Fruit fly (Drosophila melanogaster) whole organism, embryonic: ENCODE data around the gene CG7953.
A peak's percentile ranks its signal among the peaks of the same experiment; 100 is the strongest.

Experiments
- CG10654 ChIP-seq: fragments of 200-800 bp; sonication (Bioruptor generic); optimal IDR thresholded peaks from 2 replicates; lab custom pipeline; 2016; ENCODE audit warnings: missing biosample characterization, missing genetic modification characterization
- CG10959 ChIP-seq: fragments of 200-800 bp; sonication (Bioruptor generic); IDR thresholded peaks from 2 replicates; pipeline ENCODE4 v1.3.6; 2022; ENCODE audit warnings: missing biosample characterization, missing genetic modification characterization
- CG11247 ChIP-seq: fragments of 200-800 bp; sonication (Bioruptor generic); IDR thresholded peaks from 2 replicates; pipeline ENCODE4 v1.3.6; 2022; ENCODE audit warnings: missing biosample characterization, missing genetic modification characterization
- CG11398 ChIP-seq: fragments of 200-800 bp; sonication (Bioruptor generic); optimal IDR thresholded peaks from 2 replicates; lab custom pipeline; 2016; ENCODE audit warnings: missing biosample characterization, missing genetic modification characterization
- CG12236 ChIP-seq: fragments of 200-800 bp; sonication (Bioruptor generic); optimal IDR thresholded peaks from 2 replicates; lab custom pipeline; 2016; ENCODE audit warnings: missing biosample characterization, missing genetic modification characterization
- CG12659 ChIP-seq: fragments of 200-800 bp; sonication (Bioruptor generic); optimal IDR thresholded peaks from 3 replicates; lab custom pipeline; 2017; ENCODE audit warnings: mild to moderate bottlenecking, missing biosample characterization, missing genetic modification reagents, missing genetic modification characterization
- CG12942 ChIP-seq: fragments of 200-800 bp; sonication (Bioruptor generic); optimal IDR thresholded peaks from 3 replicates; lab custom pipeline; 2016; ENCODE audit warnings: missing biosample characterization, missing genetic modification characterization
- CG13287 ChIP-seq: fragments of 200-800 bp; sonication (Bioruptor generic); IDR thresholded peaks from 2 replicates; pipeline ENCODE4 v1.3.6; 2022; ENCODE audit warnings: missing biosample characterization, missing genetic modification characterization; ENCODE audit not compliant: partially characterized antibody
- CG14014 ChIP-seq: fragments of 200-800 bp; sonication (Bioruptor generic); IDR thresholded peaks from 2 replicates; pipeline ENCODE4 v1.3.6; 2022; ENCODE audit warnings: missing biosample characterization, missing genetic modification characterization
- CG17612 ChIP-seq: fragments of 200-800 bp; sonication (Bioruptor generic); IDR thresholded peaks from 2 replicates; pipeline ENCODE4 v1.3.6; 2022; ENCODE audit warnings: missing biosample characterization, missing genetic modification characterization
- CG32772 ChIP-seq: fragments of 200-800 bp; sonication (Bioruptor generic); IDR thresholded peaks from 2 replicates; pipeline ENCODE4 v1.3.6; 2022; ENCODE audit warnings: missing biosample characterization, missing genetic modification characterization
- CG43689 ChIP-seq: fragments of 200-800 bp; sonication (Bioruptor generic); IDR thresholded peaks from 2 replicates; pipeline ENCODE4 v1.3.6; 2022; ENCODE audit warnings: missing biosample characterization, missing genetic modification characterization
- CG5245 ChIP-seq: fragments of 200-800 bp; sonication (Bioruptor generic); optimal IDR thresholded peaks from 3 replicates; lab custom pipeline; 2016; ENCODE audit warnings: missing biosample characterization, missing genetic modification characterization
- CG6175 ChIP-seq: fragments of 200-800 bp; sonication (Bioruptor generic); IDR thresholded peaks from 3 replicates; pipeline ENCODE4 v1.3.6; 2022; ENCODE audit warnings: missing biosample characterization, missing genetic modification characterization
- CG6654 ChIP-seq: fragments of 200-800 bp; sonication (Bioruptor generic); optimal IDR thresholded peaks from 2 replicates; lab custom pipeline; 2017; ENCODE audit warnings: missing biosample characterization, mild to moderate bottlenecking, missing genetic modification characterization
- CG7372 ChIP-seq: fragments of 200-800 bp; sonication (Bioruptor generic); IDR thresholded peaks from 2 replicates; pipeline ENCODE4 v1.3.6; 2022; ENCODE audit warnings: missing biosample characterization, missing genetic modification characterization
- CG7786 ChIP-seq: fragments of 200-800 bp; sonication (Bioruptor generic); optimal IDR thresholded peaks from 2 replicates; lab custom pipeline; 2016; ENCODE audit warnings: missing biosample characterization, missing genetic modification characterization
- CG9609 ChIP-seq: fragments of 200-800 bp; sonication (Bioruptor generic); optimal IDR thresholded peaks from 3 replicates; lab custom pipeline; 2016; ENCODE audit warnings: missing biosample characterization, missing genetic modification characterization
- CG9797 ChIP-seq: fragments of 200-800 bp; sonication (Bioruptor generic); optimal IDR thresholded peaks from 3 replicates; lab custom pipeline; 2018; ENCODE audit warnings: missing biosample characterization, mild to moderate bottlenecking, missing genetic modification characterization
- CG9876 ChIP-seq: fragments of 200-800 bp; sonication (Bioruptor generic); optimal IDR thresholded peaks from 2 replicates; lab custom pipeline; 2016; ENCODE audit warnings: missing biosample characterization, missing genetic modification characterization
- Chrac-16 ChIP-seq: fragments of 200-800 bp; sonication (Bioruptor generic); optimal IDR thresholded peaks from 3 replicates; lab custom pipeline; 2016; ENCODE audit warnings: missing biosample characterization, missing genetic modification characterization
- Doc2 ChIP-seq: fragments of 200-800 bp; sonication (Bioruptor generic); IDR thresholded peaks from 2 replicates; pipeline ENCODE4 v1.3.6; 2022; ENCODE audit warnings: missing biosample characterization, missing genetic modification characterization
- ERR ChIP-seq: fragments of 200-800 bp; sonication (Bioruptor generic); optimal IDR thresholded peaks from 2 replicates; lab custom pipeline; 2016; ENCODE audit warnings: missing biosample characterization, missing genetic modification characterization
- Fer2 ChIP-seq: fragments of 200-800 bp; sonication (Bioruptor generic); optimal IDR thresholded peaks from 2 replicates; lab custom pipeline; 2018; ENCODE audit warnings: missing biosample characterization, mild to moderate bottlenecking, missing genetic modification characterization, moderate library complexity
- HHEX ChIP-seq: fragments of 200-800 bp; sonication (Bioruptor generic); optimal IDR thresholded peaks from 3 replicates; lab custom pipeline; 2017; ENCODE audit warnings: missing biosample characterization, mild to moderate bottlenecking, missing genetic modification characterization, missing genetic modification reagents
- Hr51 ChIP-seq, 2 experiments: fragments of 200-800 bp; sonication (Bioruptor generic); optimal IDR thresholded peaks; 2 replicates in 1 of 2; 3 replicates in 1 of 2; lab custom pipeline; 2016 to 2018; ENCODE audit warnings: missing biosample characterization in 2 of 2, missing genetic modification characterization in 2 of 2, mild to moderate bottlenecking in 1 of 2, moderate library complexity in 1 of 2
- Lpt ChIP-seq: fragments of >200 bp; optimal IDR thresholded peaks from 2 replicates; lab custom pipeline; 2018; ENCODE audit warnings: missing biosample characterization, missing genetic modification characterization
- NC2β ChIP-seq: fragments of 200-800 bp; sonication (Bioruptor generic); optimal IDR thresholded peaks from 2 replicates; lab custom pipeline; 2016; ENCODE audit warnings: missing biosample characterization, missing genetic modification characterization
- NFAT ChIP-seq: fragments of 200-800 bp; sonication (Bioruptor generic); IDR thresholded peaks from 2 replicates; pipeline ENCODE4 v1.3.6; 2022; ENCODE audit warnings: missing biosample characterization, missing genetic modification characterization
- NfI ChIP-seq: fragments of 200-800 bp; sonication (Bioruptor generic); optimal IDR thresholded peaks from 3 replicates; lab custom pipeline; 2018; ENCODE audit warnings: missing biosample characterization, mild to moderate bottlenecking, missing genetic modification characterization, moderate library complexity
- Oaz ChIP-seq: fragments of 200-800 bp; sonication (Bioruptor generic); IDR thresholded peaks from 2 replicates; pipeline ENCODE4 v1.3.6; 2022; ENCODE audit warnings: missing biosample characterization, missing genetic modification characterization
- Rx ChIP-seq: fragments of 200-800 bp; sonication (Bioruptor generic); IDR thresholded peaks from 2 replicates; pipeline ENCODE4 v1.3.6; 2022; ENCODE audit warnings: missing biosample characterization, missing genetic modification characterization
- ase ChIP-seq: fragments of 200-800 bp; sonication (Bioruptor generic); IDR thresholded peaks from 3 replicates; pipeline ENCODE4 v1.3.6; 2022; ENCODE audit warnings: missing biosample characterization, missing genetic modification characterization
- btn ChIP-seq: fragments of 200-800 bp; sonication (Bioruptor generic); optimal IDR thresholded peaks from 2 replicates; lab custom pipeline; 2016; ENCODE audit warnings: missing biosample characterization, missing genetic modification characterization
- chn ChIP-seq: fragments of 200-800 bp; sonication (Bioruptor generic); optimal IDR thresholded peaks from 2 replicates; lab custom pipeline; 2016; ENCODE audit warnings: missing biosample characterization, missing genetic modification characterization
- dan ChIP-seq: fragments of 200-800 bp; sonication (Bioruptor generic); IDR thresholded peaks from 2 replicates; pipeline ENCODE4 v1.3.6; 2022; ENCODE audit warnings: missing biosample characterization, missing genetic modification characterization
- en ChIP-seq: fragments of 200-800 bp; sonication (Bioruptor generic); optimal IDR thresholded peaks from 2 replicates; lab custom pipeline; 2016; ENCODE audit warnings: missing biosample characterization, missing genetic modification characterization
- fd3F ChIP-seq: fragments of 200-800 bp; sonication (Bioruptor generic); optimal IDR thresholded peaks from 2 replicates; lab custom pipeline; 2018; ENCODE audit warnings: missing biosample characterization, mild to moderate bottlenecking, missing genetic modification characterization, moderate library complexity
- hbn ChIP-seq: fragments of 200-800 bp; sonication (Bioruptor generic); IDR thresholded peaks from 2 replicates; pipeline ENCODE4 v1.3.6; 2022; ENCODE audit warnings: missing biosample characterization, missing genetic modification characterization; ENCODE audit not compliant: partially characterized antibody
- jing ChIP-seq: fragments of 200-800 bp; sonication (Bioruptor generic); optimal IDR thresholded peaks from 2 replicates; lab custom pipeline; 2018; ENCODE audit warnings: missing biosample characterization, mild to moderate bottlenecking, missing genetic modification characterization
- lov ChIP-seq, 2 experiments: fragments of 200-800 bp in 1 of 2; fragments of >200 bp in 1 of 2; sonication (Bioruptor generic) in 1 of 2; IDR thresholded peaks in 1 of 2; optimal IDR thresholded peaks in 1 of 2; 2 replicates in 1 of 2; 3 replicates in 1 of 2; pipeline versions ENCODE4 v1.3.6 to Lab custom; 2017 to 2022; ENCODE audit warnings: missing biosample characterization in 1 of 2, missing genetic modification characterization in 1 of 2
- nau ChIP-seq: fragments of 200-800 bp; sonication (Bioruptor generic); optimal IDR thresholded peaks from 3 replicates; lab custom pipeline; 2017; ENCODE audit warnings: missing biosample characterization, mild to moderate bottlenecking, missing genetic modification characterization, missing genetic modification reagents
- odd ChIP-seq: fragments of 200-800 bp; sonication (Bioruptor generic); optimal IDR thresholded peaks from 2 replicates; lab custom pipeline; 2017; ENCODE audit warnings: missing biosample characterization, mild to moderate bottlenecking, missing genetic modification characterization
- pum ChIP-seq: fragments of 200-800 bp; sonication (Bioruptor generic); optimal IDR thresholded peaks from 2 replicates; lab custom pipeline; 2016; ENCODE audit warnings: missing biosample characterization, missing genetic modification characterization
- ranshi ChIP-seq: fragments of 200-800 bp; sonication (Bioruptor generic); IDR thresholded peaks from 2 replicates; pipeline ENCODE4 v1.3.6; 2022; ENCODE audit warnings: missing biosample characterization, missing genetic modification characterization
- salm ChIP-seq: fragments of 200-800 bp; sonication (Bioruptor generic); optimal IDR thresholded peaks from 2 replicates; lab custom pipeline; 2018; ENCODE audit warnings: missing biosample characterization, mild to moderate bottlenecking, missing genetic modification characterization
- sima ChIP-seq: fragments of 200-800 bp; sonication (Bioruptor generic); optimal IDR thresholded peaks from 2 replicates; lab custom pipeline; 2016; ENCODE audit warnings: missing biosample characterization, missing genetic modification characterization
- twi ChIP-seq: fragments of 200-800 bp; optimal IDR thresholded peaks from 2 replicates; lab custom pipeline; 2019; ENCODE audit warnings: missing biosample characterization, mild to moderate bottlenecking, missing genetic modification characterization, moderate library complexity
- unc-4 ChIP-seq: fragments of 200-800 bp; sonication (Bioruptor generic); IDR thresholded peaks from 2 replicates; pipeline ENCODE4 v1.3.6; 2022; ENCODE audit warnings: missing biosample characterization, missing genetic modification characterization; ENCODE audit not compliant: partially characterized antibody
- yki ChIP-seq: fragments of >200 bp; optimal IDR thresholded peaks from 3 replicates; lab custom pipeline; 2018
- zen ChIP-seq: fragments of 200-800 bp; sonication (Bioruptor generic); optimal IDR thresholded peaks from 3 replicates; lab custom pipeline; 2018; ENCODE audit warnings: missing biosample characterization, mild to moderate bottlenecking, missing genetic modification characterization, moderate library complexity
- zen2 ChIP-seq: fragments of 200-800 bp; sonication (Bioruptor generic); IDR thresholded peaks from 3 replicates; pipeline ENCODE4 v1.3.6; 2022; ENCODE audit warnings: missing biosample characterization, missing genetic modification characterization; ENCODE audit not compliant: partially characterized antibody

The CG7953 gene

DNA sequence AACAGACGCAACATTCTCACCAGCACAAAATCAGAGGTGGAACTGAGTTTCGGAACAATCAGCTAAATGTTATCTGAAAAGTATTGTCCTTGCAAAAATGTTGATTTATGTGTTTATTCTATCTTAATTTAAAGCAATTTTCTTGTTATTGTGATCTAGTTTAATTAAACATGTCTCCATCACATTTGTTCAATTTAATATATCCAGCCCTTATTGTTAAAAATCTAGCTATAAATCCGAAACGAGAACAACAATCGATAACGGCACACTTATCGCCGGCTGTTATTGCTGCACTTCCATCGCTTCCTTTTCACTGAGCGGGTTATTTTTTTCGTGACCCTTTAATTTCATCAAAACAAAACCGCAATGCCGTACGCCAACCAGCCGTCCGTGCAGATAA, 14.7 kb upstream of the CG7953 start, which contains the start of the genes GatC, PolG2 and Polr2C (continued):
- TF ChIP-seq Fer2 (tag; lab: Kevin White, UChicago), result no peak
- no peak for TF ChIP-seq NFAT (GFP tag; lab: Robert Waterston, UW)
- peak; percentile 75 for TF ChIP-seq CG12659 (GFP tag; lab: Kevin White, UChicago)
- TF ChIP-seq Chrac-16 (GFP tag; lab: Kevin White, UChicago), result no peak
- no peak for TF ChIP-seq CG10959
- TF ChIP-seq CG7372 (GFP tag; lab: Robert Waterston, UW), result no peak
- TF ChIP-seq CG12236 (GFP tag; lab: Kevin White, UChicago), result no peak
- TF ChIP-seq CG10654, result no peak
- no peak for TF ChIP-seq HHEX (GFP tag; lab: Kevin White, UChicago)
- peak; percentile 33 for TF ChIP-seq NC2β (GFP tag; lab: Kevin White, UChicago)
- TF ChIP-seq CG43689 (GFP tag; lab: Robert Waterston, UW), result no peak
- TF ChIP-seq Oaz (GFP tag; lab: Robert Waterston, UW), result no peak
- TF ChIP-seq sima (GFP tag; lab: Kevin White, UChicago), result no peak
- no peak for TF ChIP-seq CG9876 (GFP tag; lab: Kevin White, UChicago)
- TF ChIP-seq hbn (GFP tag; lab: Robert Waterston, UW), result peak; percentile 79
- no peak for TF ChIP-seq odd (GFP tag; lab: Kevin White, UChicago)
- TF ChIP-seq btn (GFP tag; lab: Kevin White, UChicago), result no peak
- peak; percentile 11 for TF ChIP-seq CG12942
- peak; percentile 34 for TF ChIP-seq twi (tag; lab: Kevin White, UChicago)
- no peak for TF ChIP-seq CG11398
- TF ChIP-seq ase (GFP tag; lab: Robert Waterston, UW), result no peak
- TF ChIP-seq CG6175, result no peak
- TF ChIP-seq CG5245 (GFP tag; lab: Kevin White, UChicago), result no peak
- peak; percentile 89 for TF ChIP-seq CG13287 (GFP tag; lab: Robert Waterston, UW)
- TF ChIP-seq unc-4 (GFP tag; lab: Robert Waterston, UW), result peak; percentile 81
- no peak for TF ChIP-seq nau (GFP tag; lab: Kevin White, UChicago)
- TF ChIP-seq salm, result no peak
- TF ChIP-seq ERR (GFP tag; lab: Kevin White, UChicago), result no peak
- TF ChIP-seq lov (optimal IDR thresholded peaks at IDR 0.05; lab: Kevin White, UChicago), result no peak
- no peak for TF ChIP-seq lov (GFP tag; IDR thresholded peaks at IDR 0.05; lab: Robert Waterston, UW)
- TF ChIP-seq pum (GFP tag; lab: Kevin White, UChicago), result peak; percentile 15
- peak; percentile 51 for TF ChIP-seq CG9609 (GFP tag; lab: Kevin White, UChicago)
- no peak for TF ChIP-seq fd3F (GFP tag; lab: Kevin White, UChicago)
- no peak for TF ChIP-seq Doc2 (GFP tag; lab: Robert Waterston, UW)
- no peak for TF ChIP-seq Rx (GFP tag; lab: Robert Waterston, UW)
- no peak for TF ChIP-seq dan (GFP tag; lab: Robert Waterston, UW)
- TF ChIP-seq ranshi (GFP tag; lab: Robert Waterston, UW), result no peak
- TF ChIP-seq NfI (GFP tag; lab: Kevin White, UChicago), result peak; percentile 60
- TF ChIP-seq Hr51 (GFP tag; optimal IDR thresholded peaks at IDR 0.05; lab: Kevin White, UChicago), result no peak
- peak; percentile 5 for TF ChIP-seq CG9797 (GFP tag; lab: Kevin White, UChicago)
- no peak for TF ChIP-seq yki (lab: Kevin White, UChicago)
- TF ChIP-seq CG7786 (GFP tag; lab: Kevin White, UChicago), result peak; percentile 7
- TF ChIP-seq chn (GFP tag; lab: Kevin White, UChicago), result peak; percentile 58
- TF ChIP-seq zen2 (GFP tag; lab: Robert Waterston, UW), result peak; percentile 56; the same call in 2 of the 3 replicates
- TF ChIP-seq CG32772 (GFP tag; lab: Robert Waterston, UW), result no peak
- no peak for TF ChIP-seq en (GFP tag; lab: Kevin White, UChicago)
- no peak for TF ChIP-seq CG6654 (GFP tag; lab: Kevin White, UChicago)
- no peak for TF ChIP-seq Lpt (GFP tag; lab: Kevin White, UChicago)
- TF ChIP-seq CG14014 (GFP tag; lab: Robert Waterston, UW), result peak; percentile 43; the same call in 1 of the 2 replicates
- TF ChIP-seq CG11247, result peak; percentile 61
- no peak for TF ChIP-seq jing (GFP tag; lab: Kevin White, UChicago)
- TF ChIP-seq CG17612 (GFP tag; lab: Robert Waterston, UW), result no peak
- TF ChIP-seq zen (tag; lab: Kevin White, UChicago), result no peak
